Fruit fly (Drosophila melanogaster) whole organism: ENCODE data around the gene cher.

Experiments
- CG8478 ChIP-seq: fragments of >200 bp; optimal IDR thresholded peaks from 2 replicates; lab custom pipeline; 2018; ENCODE audit warnings: inconsistent platforms
- Dll ChIP-seq: fragments of >200 bp; optimal IDR thresholded peaks from 2 replicates; lab custom pipeline; 2017
- EcR ChIP-seq, 2 experiments: fragments of >200 bp; optimal IDR thresholded peaks; 2 replicates each; lab custom pipeline; 2017; ENCODE audit warnings: missing biosample characterization in 2 of 2, missing genetic modification characterization in 2 of 2, missing genetic modification reagents in 2 of 2
- pan ChIP-seq: fragments of >200 bp; optimal IDR thresholded peaks from 2 replicates; lab custom pipeline; 2017
- psq ChIP-seq: fragments of >200 bp; optimal IDR thresholded peaks from 2 replicates; lab custom pipeline; 2017
- usp ChIP-seq: fragments of >200 bp; optimal IDR thresholded peaks from 2 replicates; lab custom pipeline; 2017; ENCODE audit warnings: missing biosample characterization, missing genetic modification characterization, mixed read lengths

cher gene

dm6 chr3R:17125339-17126044, at the start of gene cher:
TSS of gene cher (minus strand) at chr3R:17125389.
- TF ChIP-seq psq (lab: Kevin White, UChicago), result no peak
- TF ChIP-seq CG8478 (lab: Kevin White, UChicago), result no peak
- TF ChIP-seq Dll (lab: Kevin White, UChicago), result no peak
- no peak for TF ChIP-seq pan (lab: Kevin White, UChicago)

- no peak for TF ChIP-seq CG8478 (lab: Kevin White, UChicago)
- no peak for TF ChIP-seq pan (lab: Kevin White, UChicago)
- TF ChIP-seq Dll (lab: Kevin White, UChicago), result no peak
- no peak for TF ChIP-seq usp (GFP tag; lab: Kevin White, UChicago)
- TF ChIP-seq psq (lab: Kevin White, UChicago), result no peak
- TF ChIP-seq EcR (GFP tag; optimal IDR thresholded peaks at IDR 0.05; lab: Kevin White, UChicago), result no peak
Measured at dm6 chr3R:17151376-17152026, 26.3 kb upstream of the cher start, which contains the start of gene CG5292. TSS of gene CG5292 (plus strand) at chr3R:17151861.

dm6 chr3R:17150287-17150686, 25.1 kb upstream of the cher start, which contains the start of gene Smug:
TSS of gene Smug (plus strand) at chr3R:17150587.
- TF ChIP-seq pan (lab: Kevin White, UChicago) (no peak), usp (GFP tag; lab: Kevin White, UChicago) (no peak), Dll (lab: Kevin White, UChicago) (no peak), psq (lab: Kevin White, UChicago) (no peak), CG8478 (lab: Kevin White, UChicago) (no peak), EcR (GFP tag; optimal IDR thresholded peaks at IDR 0.05; lab: Kevin White, UChicago) (no peak)

- TF ChIP-seq CG8478 (lab: Kevin White, UChicago), result no peak
- TF ChIP-seq psq (lab: Kevin White, UChicago), result no peak
- TF ChIP-seq EcR (GFP tag; optimal IDR thresholded peaks at IDR 0.05; lab: Kevin White, UChicago), result no peak
Measured at dm6 chr3R:17149080-17149746, 24.0 kb upstream of the cher start, which contains the start of the genes m-cup and Det. TSS of gene m-cup (minus strand) at chr3R:17149412. TSS of gene Det (plus strand) at chr3R:17149667.

- TF ChIP-seq pan (lab: Kevin White, UChicago), result no peak
- no peak for TF ChIP-seq EcR (GFP tag; optimal IDR thresholded peaks at IDR 0.05; lab: Kevin White, UChicago)
- no peak for TF ChIP-seq usp (GFP tag; lab: Kevin White, UChicago)
- TF ChIP-seq CG8478 (lab: Kevin White, UChicago), result no peak
- TF ChIP-seq psq (lab: Kevin White, UChicago), result no peak
- TF ChIP-seq Dll (lab: Kevin White, UChicago), result no peak
Measured at dm6 chr3R:17147647-17148244, 22.6 kb upstream of the cher start.

- TF ChIP-seq usp (GFP tag; lab: Kevin White, UChicago) (no peak), pan (lab: Kevin White, UChicago) (no peak), CG8478 (lab: Kevin White, UChicago) (no peak), psq (lab: Kevin White, UChicago) (no peak), Dll (lab: Kevin White, UChicago) (no peak), EcR (GFP tag; optimal IDR thresholded peaks at IDR 0.05; lab: Kevin White, UChicago) (no peak)
Measured at dm6 chr3R:17142304-17142703, 17.1 kb upstream of the cher start, which contains the start of gene TwdlW. TSS of gene TwdlW (minus strand) at chr3R:17142404.

dm6 chr3R:17138699-17139098, 13.5 kb upstream of the cher start, which contains the start of gene CG5265:
TSS of gene CG5265 (plus strand) at chr3R:17138999.
- TF ChIP-seq CG8478 (lab: Kevin White, UChicago) (no peak), usp (GFP tag; lab: Kevin White, UChicago) (no peak), Dll (lab: Kevin White, UChicago) (no peak), psq (lab: Kevin White, UChicago) (no peak), pan (lab: Kevin White, UChicago) (no peak), EcR (GFP tag; optimal IDR thresholded peaks at IDR 0.05; lab: Kevin White, UChicago) (no peak)

dm6 chr3R:17137593-17137992, 12.4 kb upstream of the cher start, which contains the start of gene CG5255:
TSS of gene CG5255 (plus strand) at chr3R:17137893.
- TF ChIP-seq pan (lab: Kevin White, UChicago), result no peak
- no peak for TF ChIP-seq psq (lab: Kevin White, UChicago)

dm6 chr3R:17135747-17136146, 10.6 kb upstream of the cher start, which contains the start of gene CG5246:
TSS of gene CG5246 (plus strand) at chr3R:17136111.
- no peak for TF ChIP-seq pan (lab: Kevin White, UChicago)
- no peak for TF ChIP-seq usp (GFP tag; lab: Kevin White, UChicago)
- no peak for TF ChIP-seq EcR (GFP tag; optimal IDR thresholded peaks at IDR 0.05; lab: Kevin White, UChicago)
- no peak for TF ChIP-seq psq (lab: Kevin White, UChicago)
- TF ChIP-seq CG8478 (lab: Kevin White, UChicago), result no peak
- TF ChIP-seq Dll (lab: Kevin White, UChicago), result no peak

dm6 chr3R:17133897-17134296, 8.7 kb upstream of the cher start, which contains the start of gene CG31267:
TSS of gene CG31267 (plus strand) at chr3R:17134197.
- TF ChIP-seq psq (lab: Kevin White, UChicago) (no peak), usp (GFP tag; lab: Kevin White, UChicago) (no peak), pan (lab: Kevin White, UChicago) (no peak), CG8478 (lab: Kevin White, UChicago) (no peak), Dll (lab: Kevin White, UChicago) (no peak), EcR (GFP tag; optimal IDR thresholded peaks at IDR 0.05; lab: Kevin White, UChicago) (no peak)
